Fruit fly (Drosophila melanogaster): ENCODE data around the gene b.

- TF ChIP-seq unc-4 (GFP tag; IDR thresholded peaks at IDR 0.05; ENCODE audit: partially characterized antibody) (no peak), CG10979 (tag; optimal IDR thresholded peaks at IDR 0.05) (no peak), Sox100B (GFP tag; optimal IDR thresholded peaks at IDR 0.05) (no peak), CG3995 (GFP tag; optimal IDR thresholded peaks at IDR 0.05) (no peak), Dp (GFP tag; optimal IDR thresholded peaks at IDR 0.05) (no peak), dan (GFP tag; IDR thresholded peaks at IDR 0.05) (no peak), CG7357 (GFP tag; IDR thresholded peaks at IDR 0.05) (no peak), ranshi (GFP tag; IDR thresholded peaks at IDR 0.05) (no peak), gro (GFP tag; optimal IDR thresholded peaks at IDR 0.05) (no peak), CG12744 (GFP tag; optimal IDR thresholded peaks at IDR 0.05) (no peak), pros (GFP tag; optimal IDR thresholded peaks at IDR 0.05) (no peak), Lpt (GFP tag; optimal IDR thresholded peaks at IDR 0.05) (no peak), toy (GFP tag; IDR thresholded peaks at IDR 0.05) (no peak), odd (GFP tag; optimal IDR thresholded peaks at IDR 0.05) (no peak)
Observed at dm6 chr2L:13805170-13805569, 15.9 kb upstream of the b start.

Measured in whole organism, embryonic.